Worm (Caenorhabditis elegans) whole organism, L1 larva: ENCODE data around the gene C46C2.7.

Experiments used
- elt-3 ChIP-seq, 6 experiments: fragments of 150-350 bp in 1 of 6; sonication (generic microtip); optimal IDR thresholded peaks; 2 replicates each; lab custom pipeline; 2017 to 2018; ENCODE audit warnings: missing biosample characterization in 6 of 6, missing genetic modification characterization in 6 of 6, inconsistent platforms in 1 of 6
- sptf-1 ChIP-seq: fragments of 150-350 bp; optimal IDR thresholded peaks from 2 replicates; lab custom pipeline; 2014; ENCODE audit warnings: missing biosample characterization, missing genetic modification characterization

- TF ChIP-seq elt-3 (tag; optimal IDR thresholded peaks at IDR 0.05; lab: Kevin White, UChicago) (no peak), sptf-1 (tag; lab: Kevin White, UChicago) (no peak)
Observed at ce11 chrIV:9196755-9197154, 2.1 kb downstream of the C46C2.7 start.
